Fruit fly (Drosophila melanogaster) whole organism, embryonic: ENCODE data around the gene Tgt.

Experiments used
- Blimp-1 ChIP-seq: fragments of 200-800 bp; sonication (Bioruptor generic); optimal IDR thresholded peaks from 3 replicates; lab custom pipeline; 2018; ENCODE audit warnings: missing biosample characterization, missing genetic modification characterization, mild to moderate bottlenecking, moderate library complexity, missing genetic modification reagents
- CG12219 ChIP-seq: fragments of 200-800 bp; sonication (Bioruptor generic); optimal IDR thresholded peaks from 3 replicates; lab custom pipeline; 2018; ENCODE audit warnings: missing biosample characterization, mild to moderate bottlenecking, missing genetic modification characterization
- CG12299 ChIP-seq: fragments of 200-800 bp; sonication (Bioruptor generic); optimal IDR thresholded peaks from 2 replicates; lab custom pipeline; 2018; ENCODE audit warnings: missing biosample characterization, mild to moderate bottlenecking, missing genetic modification characterization
- CG13424 ChIP-seq: fragments of 200-800 bp; sonication (Bioruptor generic); optimal IDR thresholded peaks from 2 replicates; lab custom pipeline; 2019; ENCODE audit warnings: missing biosample characterization, mild to moderate bottlenecking, missing genetic modification characterization, moderate library complexity
- CG14667 ChIP-seq: fragments of 200-800 bp; sonication (Bioruptor generic); IDR thresholded peaks from 2 replicates; pipeline ENCODE4 v1.3.6; 2022; ENCODE audit warnings: missing biosample characterization, missing genetic modification characterization
- CG14710 ChIP-seq: fragments of 200-800 bp; sonication (Bioruptor generic); optimal IDR thresholded peaks from 3 replicates; lab custom pipeline; 2019; ENCODE audit warnings: missing biosample characterization, mild to moderate bottlenecking, missing genetic modification characterization, moderate library complexity
- CG17612 ChIP-seq: fragments of 200-800 bp; sonication (Bioruptor generic); IDR thresholded peaks from 2 replicates; pipeline ENCODE4 v1.3.6; 2022; ENCODE audit warnings: missing biosample characterization, missing genetic modification characterization
- CG18011 ChIP-seq: fragments of 200-800 bp; sonication (Bioruptor generic); optimal IDR thresholded peaks from 2 replicates; lab custom pipeline; 2017; ENCODE audit warnings: missing biosample characterization, missing genetic modification characterization, mild to moderate bottlenecking, moderate library complexity, missing genotype
- CG31441 ChIP-seq: fragments of 200-800 bp; sonication (Bioruptor generic); IDR thresholded peaks from 2 replicates; pipeline ENCODE4 v1.3.6; 2022; ENCODE audit warnings: missing biosample characterization, missing genetic modification characterization
- CG3163 ChIP-seq: fragments of 200-800 bp; sonication (Bioruptor generic); optimal IDR thresholded peaks from 3 replicates; lab custom pipeline; 2016; ENCODE audit warnings: missing biosample characterization, missing genetic modification characterization
- CG3407 ChIP-seq: fragments of 200-800 bp; sonication (Bioruptor generic); optimal IDR thresholded peaks from 2 replicates; lab custom pipeline; 2018; ENCODE audit warnings: missing biosample characterization, mild to moderate bottlenecking, missing genetic modification characterization
- CG34422 ChIP-seq: fragments of 200-800 bp; sonication (Bioruptor generic); IDR thresholded peaks from 3 replicates; pipeline ENCODE4 v1.3.6; 2022; ENCODE audit warnings: missing biosample characterization, missing genetic modification characterization
- CG4328 ChIP-seq: fragments of 200-800 bp; sonication (Bioruptor generic); optimal IDR thresholded peaks from 3 replicates; lab custom pipeline; 2017; ENCODE audit warnings: missing biosample characterization, missing genetic modification reagents, missing genetic modification characterization
- CG7372 ChIP-seq: fragments of 200-800 bp; sonication (Bioruptor generic); IDR thresholded peaks from 2 replicates; pipeline ENCODE4 v1.3.6; 2022; ENCODE audit warnings: missing biosample characterization, missing genetic modification characterization
- CG7556 ChIP-seq: fragments of 200-800 bp; sonication (Bioruptor generic); optimal IDR thresholded peaks from 2 replicates; lab custom pipeline; 2017; ENCODE audit warnings: missing biosample characterization, mild to moderate bottlenecking, missing genetic modification characterization
- CG8388 ChIP-seq: fragments of 200-800 bp; sonication (Bioruptor generic); optimal IDR thresholded peaks from 2 replicates; lab custom pipeline; 2019; ENCODE audit warnings: missing biosample characterization, mild to moderate bottlenecking, missing genetic modification characterization, moderate library complexity
- CG9797 ChIP-seq: fragments of 200-800 bp; sonication (Bioruptor generic); optimal IDR thresholded peaks from 3 replicates; lab custom pipeline; 2018; ENCODE audit warnings: missing biosample characterization, mild to moderate bottlenecking, missing genetic modification characterization
- D ChIP-seq, 2 experiments: fragments of 200-800 bp in 1 of 2; fragments of >200 bp in 1 of 2; sonication (Bioruptor generic) in 1 of 2; optimal IDR thresholded peaks; 2 replicates in 1 of 2; 3 replicates in 1 of 2; lab custom pipeline; 2017; ENCODE audit warnings: mild to moderate bottlenecking in 1 of 2, missing biosample characterization in 1 of 2, missing genetic modification characterization in 1 of 2, missing genetic modification reagents in 1 of 2
- D19A ChIP-seq: fragments of 200-800 bp; optimal IDR thresholded peaks from 3 replicates; lab custom pipeline; 2019; ENCODE audit warnings: missing biosample characterization, mild to moderate bottlenecking, missing genetic modification characterization, moderate library complexity
- Dek ChIP-seq: fragments of 200-800 bp; sonication (Bioruptor generic); optimal IDR thresholded peaks from 3 replicates; lab custom pipeline; 2019; ENCODE audit warnings: missing biosample characterization, mild to moderate bottlenecking, missing genetic modification characterization, moderate library complexity
- Hr39 ChIP-seq: fragments of >200 bp; optimal IDR thresholded peaks from 2 replicates; lab custom pipeline; 2017
- Oaz ChIP-seq: fragments of 200-800 bp; sonication (Bioruptor generic); IDR thresholded peaks from 2 replicates; pipeline ENCODE4 v1.3.6; 2022; ENCODE audit warnings: missing biosample characterization, missing genetic modification characterization
- Poxn ChIP-seq: fragments of 200-800 bp; sonication (Bioruptor generic); IDR thresholded peaks from 2 replicates; pipeline ENCODE4 v1.3.6; 2022; ENCODE audit warnings: missing biosample characterization, missing genetic modification characterization
- Rfx ChIP-seq: fragments of 200-800 bp; sonication (Bioruptor generic); IDR thresholded peaks from 2 replicates; pipeline ENCODE4 v1.3.6; 2022; ENCODE audit warnings: missing biosample characterization, missing genetic modification characterization
- Trl ChIP-seq, 3 experiments: fragments of >200 bp in 2 of 3; fragments of 200-800 bp in 1 of 3; sonication (Bioruptor generic) in 1 of 3; optimal IDR thresholded peaks; 2 replicates in 1 of 3; 3 replicates in 2 of 3; lab custom pipeline; 2016 to 2017; ENCODE audit warnings: missing biosample characterization in 1 of 3, missing genetic modification characterization in 1 of 3
- amos ChIP-seq: fragments of 200-800 bp; sonication (Bioruptor generic); IDR thresholded peaks from 2 replicates; pipeline ENCODE4 v1.3.6; 2022; ENCODE audit warnings: missing biosample characterization, missing genetic modification characterization; ENCODE audit not compliant: partially characterized antibody
- az2 ChIP-seq: fragments of 200-800 bp; sonication (Bioruptor generic); optimal IDR thresholded peaks from 3 replicates; lab custom pipeline; 2016; ENCODE audit warnings: missing biosample characterization, missing genetic modification characterization
- bab2 ChIP-seq: fragments of 200-800 bp; sonication (Bioruptor generic); optimal IDR thresholded peaks from 2 replicates; lab custom pipeline; 2016; ENCODE audit warnings: missing biosample characterization, missing genetic modification characterization
- chn ChIP-seq: fragments of 200-800 bp; sonication (Bioruptor generic); optimal IDR thresholded peaks from 2 replicates; lab custom pipeline; 2016; ENCODE audit warnings: missing biosample characterization, missing genetic modification characterization
- crol ChIP-seq: fragments of 200-800 bp; sonication (Bioruptor generic); IDR thresholded peaks from 2 replicates; pipeline ENCODE4 v1.3.6; 2022; ENCODE audit warnings: missing biosample characterization, missing genetic modification characterization
- cwo ChIP-seq: fragments of 200-800 bp; sonication (Bioruptor generic); optimal IDR thresholded peaks from 3 replicates; lab custom pipeline; 2017; ENCODE audit warnings: missing biosample characterization, missing genetic modification characterization, mild to moderate bottlenecking, moderate library complexity, missing genetic modification reagents
- dpn ChIP-seq, 2 experiments: fragments of 200-800 bp; sonication (Bioruptor generic); optimal IDR thresholded peaks; 3 replicates each; lab custom pipeline; 2016; ENCODE audit warnings: missing biosample characterization in 2 of 2, missing genetic modification characterization in 2 of 2
- dysf ChIP-seq: fragments of 200-800 bp; sonication (Bioruptor generic); IDR thresholded peaks from 3 replicates; pipeline ENCODE4 v1.3.6; 2022; ENCODE audit warnings: missing biosample characterization, missing genetic modification characterization
- ewg ChIP-seq: fragments of 200-800 bp; sonication (Bioruptor generic); optimal IDR thresholded peaks from 3 replicates; lab custom pipeline; 2017; ENCODE audit warnings: mild to moderate bottlenecking, missing biosample characterization, missing genetic modification reagents, missing genetic modification characterization
- exex ChIP-seq: fragments of 200-800 bp; sonication (Bioruptor generic); optimal IDR thresholded peaks from 4 replicates; lab custom pipeline; 2018; ENCODE audit warnings: missing biosample characterization, mild to moderate bottlenecking, missing genetic modification characterization, moderate library complexity
- hbn ChIP-seq: fragments of 200-800 bp; sonication (Bioruptor generic); IDR thresholded peaks from 2 replicates; pipeline ENCODE4 v1.3.6; 2022; ENCODE audit warnings: missing biosample characterization, missing genetic modification characterization; ENCODE audit not compliant: partially characterized antibody
- inv ChIP-seq: fragments of 200-800 bp; sonication (Bioruptor generic); IDR thresholded peaks from 2 replicates; pipeline ENCODE4 v1.3.6; 2022; ENCODE audit warnings: missing biosample characterization, missing genetic modification characterization; ENCODE audit not compliant: partially characterized antibody
- klu ChIP-seq: fragments of 200-800 bp; sonication (Bioruptor generic); IDR thresholded peaks from 2 replicates; pipeline ENCODE4 v1.3.6; 2022; ENCODE audit warnings: missing biosample characterization, missing genetic modification characterization
- lbe ChIP-seq: fragments of 200-800 bp; sonication (Bioruptor generic); optimal IDR thresholded peaks from 2 replicates; lab custom pipeline; 2016; ENCODE audit warnings: missing biosample characterization, mild to moderate bottlenecking, missing genetic modification characterization
- luna ChIP-seq: fragments of 200-800 bp; sonication (Bioruptor generic); optimal IDR thresholded peaks from 2 replicates; lab custom pipeline; 2016; ENCODE audit warnings: missing biosample characterization, missing genetic modification characterization
- maf-S ChIP-seq: fragments of 200-800 bp; sonication (Bioruptor generic); optimal IDR thresholded peaks from 2 replicates; lab custom pipeline; 2016; ENCODE audit warnings: missing biosample characterization, missing genetic modification characterization
- mld ChIP-seq: fragments of 200-800 bp; sonication (Bioruptor generic); IDR thresholded peaks from 3 replicates; pipeline ENCODE4 v1.3.6; 2022; ENCODE audit warnings: missing biosample characterization, missing genetic modification characterization; ENCODE audit not compliant: partially characterized antibody
- rib ChIP-seq: fragments of 200-800 bp; sonication (Bioruptor generic); IDR thresholded peaks from 2 replicates; pipeline ENCODE4 v1.3.6; 2022; ENCODE audit warnings: missing biosample characterization, missing genetic modification characterization
- sob ChIP-seq: fragments of 200-800 bp; sonication (Bioruptor generic); IDR thresholded peaks from 2 replicates; pipeline ENCODE4 v1.3.6; 2022; ENCODE audit warnings: missing biosample characterization, missing genetic modification characterization
- tin ChIP-seq: fragments of 200-800 bp; sonication (Bioruptor generic); optimal IDR thresholded peaks from 3 replicates; lab custom pipeline; 2016; ENCODE audit warnings: missing biosample characterization, missing genetic modification characterization
- tx ChIP-seq: fragments of 200-800 bp; sonication (Bioruptor generic); optimal IDR thresholded peaks from 2 replicates; lab custom pipeline; 2016; ENCODE audit warnings: missing biosample characterization, missing genetic modification characterization
- unc-4 ChIP-seq: fragments of 200-800 bp; sonication (Bioruptor generic); IDR thresholded peaks from 2 replicates; pipeline ENCODE4 v1.3.6; 2022; ENCODE audit warnings: missing biosample characterization, missing genetic modification characterization; ENCODE audit not compliant: partially characterized antibody
- vnd ChIP-seq: fragments of 200-800 bp; sonication (Bioruptor generic); IDR thresholded peaks from 3 replicates; pipeline ENCODE4 v1.3.6; 2022; ENCODE audit warnings: missing biosample characterization, missing genetic modification characterization; ENCODE audit not compliant: partially characterized antibody
- vvl ChIP-seq: fragments of 200-800 bp; sonication (Bioruptor generic); IDR thresholded peaks from 2 replicates; pipeline ENCODE4 v1.3.6; 2022; ENCODE audit warnings: missing biosample characterization, missing genetic modification characterization

The Tgt gene

DNA sequence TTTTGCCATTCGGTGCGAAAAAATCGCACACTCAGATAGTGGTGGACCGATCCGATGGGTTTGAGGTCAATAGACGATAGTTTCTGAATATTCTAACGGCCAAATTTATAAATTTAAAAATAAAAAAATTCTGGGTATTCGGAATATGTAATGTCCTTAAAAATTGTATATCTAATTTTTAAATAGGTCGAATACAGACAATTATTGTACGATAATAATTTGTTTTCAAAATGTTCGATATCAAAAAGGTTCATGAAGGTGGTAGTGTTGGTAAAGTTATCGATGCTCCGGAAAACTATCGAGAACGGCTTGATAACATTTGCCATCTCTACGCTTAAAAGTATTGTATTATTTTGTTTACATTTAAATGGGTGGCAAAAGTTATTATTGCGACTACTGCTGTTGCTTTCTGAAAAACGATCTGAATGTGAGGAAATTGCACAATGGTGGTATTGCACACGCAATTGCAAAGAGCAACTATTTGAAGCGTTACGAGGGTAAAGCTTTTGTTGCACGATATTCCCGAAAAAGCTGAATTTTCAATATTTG lies 13.9 kb upstream of the Tgt start, which contains the start of the genes CG31922 and Plap (continued):
- TF ChIP-seq Trl (optimal IDR thresholded peaks at IDR 0.05; lab: Kevin White, UChicago) (no peak), Trl (GFP tag; optimal IDR thresholded peaks at IDR 0.05; lab: Kevin White, UChicago) (peak; percentile 45), CG3407 (GFP tag; lab: Kevin White, UChicago) (no peak), exex (tag; lab: Kevin White, UChicago) (no peak), klu (GFP tag; lab: Robert Waterston, UW) (peak; percentile 52), hbn (peak; percentile 93), sob (GFP tag; lab: Robert Waterston, UW) (peak; percentile 73), CG18011 (GFP tag; lab: Kevin White, UChicago) (peak; percentile 53), az2 (peak; percentile 65), mld (GFP tag; lab: Robert Waterston, UW) (peak; percentile 82; the same call in 2 of the 3 replicates), CG7556 (GFP tag; lab: Kevin White, UChicago) (peak; percentile 48), vnd (GFP tag; lab: Robert Waterston, UW) (peak; percentile 91), bab2 (peak; percentile 64), CG8388 (GFP tag; lab: Kevin White, UChicago) (peak; percentile 58), Dek (tag; lab: Kevin White, UChicago) (peak; percentile 67), Oaz (GFP tag; lab: Robert Waterston, UW) (0 out of 2 replicates have a peak, but pooled peaks have one; percentile 26), CG9797 (GFP tag; lab: Kevin White, UChicago) (peak; percentile 14), lbe (GFP tag; lab: Kevin White, UChicago) (peak; percentile 71), inv (GFP tag; lab: Robert Waterston, UW) (peak; percentile 91), CG13424 (tag; lab: Kevin White, UChicago) (peak; percentile 76), Rfx (peak; percentile 82), dysf (GFP tag; lab: Robert Waterston, UW) (peak; percentile 62; the same call in 1 of the 3 replicates), chn (GFP tag; lab: Kevin White, UChicago) (peak; percentile 72), ewg (GFP tag; lab: Kevin White, UChicago) (no peak), Hr39 (no peak), rib (GFP tag; lab: Robert Waterston, UW) (peak; percentile 84), tin (GFP tag; lab: Kevin White, UChicago) (peak; percentile 76), CG14710 (tag; lab: Kevin White, UChicago) (peak; percentile 86), D (optimal IDR thresholded peaks at IDR 0.05; lab: Kevin White, UChicago) (no peak), D (GFP tag; optimal IDR thresholded peaks at IDR 0.05; lab: Kevin White, UChicago) (peak; percentile 28), CG12219 (GFP tag; lab: Kevin White, UChicago) (no peak), CG14667 (GFP tag; lab: Robert Waterston, UW) (no peak), CG12299 (peak; percentile 53), CG17612 (GFP tag; lab: Robert Waterston, UW) (no peak), CG7372 (GFP tag; lab: Robert Waterston, UW) (peak; percentile 54; the same call in 1 of the 2 replicates), amos (peak; percentile 82; the same call in 1 of the 2 replicates), unc-4 (GFP tag; lab: Robert Waterston, UW) (peak; percentile 95), Blimp-1 (no peak), luna (GFP tag; lab: Kevin White, UChicago) (peak; percentile 21), vvl (GFP tag; lab: Robert Waterston, UW) (peak; percentile 25; the same call in 1 of the 2 replicates), cwo (GFP tag; lab: Kevin White, UChicago) (peak; percentile 6), Poxn (GFP tag; lab: Robert Waterston, UW) (no peak), CG31441 (GFP tag; lab: Robert Waterston, UW) (no peak; the same call in 1 of the 2 replicates), maf-S (GFP tag; lab: Kevin White, UChicago) (peak; percentile 19), CG4328 (peak; percentile 55), tx (GFP tag; lab: Kevin White, UChicago) (peak; percentile 41), crol (GFP tag; lab: Robert Waterston, UW) (no peak), CG34422 (no peak), D19A (tag; lab: Kevin White, UChicago) (no peak), dpn (GFP tag; optimal IDR thresholded peaks at IDR 0.05; lab: Kevin White, UChicago) (peak; percentile 71 to 79), CG3163 (GFP tag; lab: Kevin White, UChicago) (peak; percentile 10)
